Worm (Caenorhabditis elegans) whole organism, mixed stage, embryonic: ENCODE results near the gene col-3.

ENCODE experiments used
- M03D4.4 ChIP-seq: sonication (generic microtip); optimal IDR thresholded peaks from 2 replicates; lab custom pipeline; 2017; ENCODE audit warnings: mild to moderate bottlenecking, missing genetic modification characterization, missing compliant biosample characterization
- ceh-43 ChIP-seq: fragments of 200-800 bp; sonication (Bioruptor generic); optimal IDR thresholded peaks from 2 replicates; lab custom pipeline; 2018; ENCODE audit warnings: mild to moderate bottlenecking, missing genetic modification characterization, moderate library complexity, missing compliant biosample characterization
- ces-1 ChIP-seq: fragments of 150-350 bp; optimal IDR thresholded peaks from 2 replicates; lab custom pipeline; 2014; ENCODE audit warnings: missing biosample characterization, missing genetic modification reagents, missing genetic modification characterization
- elt-1 ChIP-seq: sonication (generic microtip); optimal IDR thresholded peaks from 2 replicates; lab custom pipeline; 2017; ENCODE audit warnings: missing genetic modification characterization, mild to moderate bottlenecking, missing compliant biosample characterization, antibody characterized with exemption, moderate library complexity, borderline replicate concordance; ENCODE audit not compliant: insufficient read depth
- elt-3 ChIP-seq: fragments of 150-350 bp; optimal IDR thresholded peaks from 2 replicates; lab custom pipeline; 2014; ENCODE audit warnings: missing biosample characterization, missing genetic modification characterization
- lin-13 ChIP-seq: fragments of 150-350 bp; optimal IDR thresholded peaks from 2 replicates; lab custom pipeline; 2014; ENCODE audit warnings: missing biosample characterization, missing genetic modification characterization
- lsy-2 ChIP-seq: fragments of 150-350 bp; optimal IDR thresholded peaks from 2 replicates; lab custom pipeline; 2014; ENCODE audit warnings: missing biosample characterization, missing genetic modification characterization
- mep-1 ChIP-seq: fragments of 150-350 bp; optimal IDR thresholded peaks from 2 replicates; lab custom pipeline; 2017; ENCODE audit warnings: missing biosample characterization, missing genetic modification reagents, missing genetic modification characterization, inconsistent platforms
- nhr-12 ChIP-seq: fragments of 150-350 bp; optimal IDR thresholded peaks from 2 replicates; lab custom pipeline; 2014; ENCODE audit warnings: missing biosample characterization, missing genetic modification characterization
- nhr-28 ChIP-seq: fragments of 150-350 bp; optimal IDR thresholded peaks from 2 replicates; lab custom pipeline; 2014; ENCODE audit warnings: missing biosample characterization, missing genetic modification characterization
- nhr-76 ChIP-seq: sonication (generic microtip); optimal IDR thresholded peaks from 2 replicates; lab custom pipeline; 2017; ENCODE audit warnings: missing biosample characterization, missing genetic modification characterization
- snpc-4 ChIP-seq: fragments of 150-350 bp; optimal IDR thresholded peaks from 2 replicates; lab custom pipeline; 2014; ENCODE audit warnings: missing biosample characterization, missing genetic modification characterization
- sptf-1 ChIP-seq: sonication (generic microtip); optimal IDR thresholded peaks from 2 replicates; lab custom pipeline; 2017; ENCODE audit warnings: mild to moderate bottlenecking, missing genetic modification characterization, moderate library complexity, missing compliant biosample characterization
- ztf-11 ChIP-seq: fragments of 150-350 bp; optimal IDR thresholded peaks from 2 replicates; lab custom pipeline; 2014; ENCODE audit warnings: missing biosample characterization, missing genetic modification characterization

DNA sequence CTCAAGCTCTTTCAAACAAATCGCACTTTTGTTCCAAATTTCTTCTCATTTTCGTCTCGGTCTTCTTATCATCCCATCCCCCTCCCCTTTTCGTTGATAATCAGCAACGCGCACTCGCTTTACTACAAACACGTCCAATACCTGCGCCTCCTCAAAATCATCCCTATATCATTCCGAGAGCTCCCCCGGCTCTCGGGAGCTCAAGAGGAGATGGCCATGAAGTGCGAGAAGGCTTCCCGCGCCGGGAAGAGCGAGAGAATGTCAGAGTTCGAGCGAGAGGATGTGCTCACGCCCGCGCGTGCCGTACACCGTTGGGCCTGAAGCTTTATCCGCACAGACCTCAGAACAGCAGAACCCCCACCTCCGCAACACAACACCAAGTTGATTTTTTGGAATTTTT, 26.2 kb downstream of the col-3 start:
- TF ChIP-seq ztf-11 (tag; lab: Kevin White, UChicago), result no peak
- TF ChIP-seq elt-1 (tag; lab: Kevin White, UChicago), result no peak
- no peak for TF ChIP-seq lin-13 (tag; lab: Kevin White, UChicago)
- TF ChIP-seq lsy-2 (tag; lab: Kevin White, UChicago), result no peak
- no peak for TF ChIP-seq nhr-28 (tag; lab: Kevin White, UChicago)
- TF ChIP-seq snpc-4 (tag; lab: Kevin White, UChicago), result no peak
- no peak for TF ChIP-seq sptf-1 (tag; lab: Kevin White, UChicago)
- no peak for TF ChIP-seq nhr-76 (tag; lab: Kevin White, UChicago)
- TF ChIP-seq mep-1 (tag; lab: Kevin White, UChicago), result no peak
- TF ChIP-seq M03D4.4 (tag; lab: Kevin White, UChicago), result no peak
- no peak for TF ChIP-seq nhr-12 (tag; lab: Kevin White, UChicago)
- TF ChIP-seq ces-1, result no peak
- TF ChIP-seq elt-3 (tag; lab: Kevin White, UChicago), result no peak
- no peak for TF ChIP-seq ceh-43
